Worm (Caenorhabditis elegans): Measurements from ENCODE around the gene F13H8.8.

The F13H8.8 gene

DNA sequence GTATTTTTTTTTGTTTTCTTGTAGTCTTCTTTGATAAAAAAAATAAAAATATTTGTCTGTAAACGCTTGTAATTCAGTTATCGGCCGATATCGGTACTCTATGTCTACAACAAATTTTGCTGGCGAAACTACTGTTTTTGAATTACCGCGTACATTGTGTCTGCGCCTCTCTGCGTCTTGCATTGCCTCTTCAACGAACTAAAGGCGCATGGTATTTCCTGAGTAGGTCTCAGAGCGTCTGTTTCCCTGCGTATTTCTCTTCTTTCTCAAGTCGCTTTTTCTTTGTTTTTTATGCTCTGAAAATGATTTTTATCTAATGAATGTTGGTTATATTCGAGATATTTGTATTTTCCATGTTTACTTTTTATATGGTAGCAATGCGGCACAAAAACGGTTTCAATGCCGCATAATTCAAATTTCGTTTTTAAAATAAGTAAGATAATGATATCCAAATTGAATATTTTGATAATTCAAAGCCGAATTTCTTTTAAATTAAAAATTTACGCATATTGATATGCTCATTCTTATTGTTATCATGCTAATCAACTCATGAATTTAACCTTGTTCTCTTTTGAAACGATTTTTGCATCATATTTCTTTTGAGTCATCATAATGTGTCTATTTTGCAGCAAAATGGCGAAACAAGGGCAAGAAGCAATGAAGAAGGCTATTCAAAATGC, 17.0 kb downstream of the F13H8.8 start, which contains the start of gene phb-2 (continued):
- TF ChIP-seq nhr-111 (GFP tag; optimal IDR thresholded peaks at IDR 0.05) (no peak), F10B5.3 (tag; optimal IDR thresholded peaks at IDR 0.05) (no peak), arid-1 (GFP tag; conservative IDR thresholded peaks at IDR 0.05) (no peak; the same call in 1 of the 2 replicates), ztf-7 (tag; optimal IDR thresholded peaks at IDR 0.05) (no peak), daf-12 (tag; optimal IDR thresholded peaks at IDR 0.05) (no peak), ZK546.5 (tag; optimal IDR thresholded peaks at IDR 0.05) (no peak), madf-5 (GFP tag; IDR thresholded peaks at IDR 0.05) (no peak), snpc-4 (tag; optimal IDR thresholded peaks at IDR 0.05) (no peak), dve-1 (tag; optimal IDR thresholded peaks at IDR 0.05; ENCODE audit: insufficient read depth) (peak; percentile 50), cey-2 (tag; optimal IDR thresholded peaks at IDR 0.05; ENCODE audit: borderline replicate concordance, insufficient read depth) (no peak), zip-11 (GFP tag; IDR thresholded peaks at IDR 0.05) (no peak), duxl-1 (tag; optimal IDR thresholded peaks at IDR 0.05; ENCODE audit: poor library complexity) (peak; percentile 40), T20F7.1 (GFP tag; optimal IDR thresholded peaks at IDR 0.05) (peak; percentile 67), ceh-28 (tag; optimal IDR thresholded peaks at IDR 0.05) (no peak), hmg-1.1 (GFP tag; IDR thresholded peaks at IDR 0.05) (peak; percentile 77), pqm-1 (tag; optimal IDR thresholded peaks at IDR 0.05) (no peak), mdt-29 (GFP tag; IDR thresholded peaks at IDR 0.05) (no peak), egl-43 (GFP tag; IDR thresholded peaks at IDR 0.05) (no peak), ZK337.2 (GFP tag; IDR thresholded peaks at IDR 0.05) (no peak), lim-7 (GFP tag; IDR thresholded peaks at IDR 0.05) (no peak), ctbp-1 (GFP tag; IDR thresholded peaks at IDR 0.05) (no peak), hlh-11 (tag; optimal IDR thresholded peaks at IDR 0.05) (peak; percentile 53), pha-4 (GFP tag; IDR thresholded peaks at IDR 0.05) (peak; percentile 48; the same call in 1 of the 2 replicates), pha-4 (tag; optimal IDR thresholded peaks at IDR 0.05) (peak; percentile 80), nhr-237 (tag; optimal IDR thresholded peaks at IDR 0.05) (no peak)

DNA sequence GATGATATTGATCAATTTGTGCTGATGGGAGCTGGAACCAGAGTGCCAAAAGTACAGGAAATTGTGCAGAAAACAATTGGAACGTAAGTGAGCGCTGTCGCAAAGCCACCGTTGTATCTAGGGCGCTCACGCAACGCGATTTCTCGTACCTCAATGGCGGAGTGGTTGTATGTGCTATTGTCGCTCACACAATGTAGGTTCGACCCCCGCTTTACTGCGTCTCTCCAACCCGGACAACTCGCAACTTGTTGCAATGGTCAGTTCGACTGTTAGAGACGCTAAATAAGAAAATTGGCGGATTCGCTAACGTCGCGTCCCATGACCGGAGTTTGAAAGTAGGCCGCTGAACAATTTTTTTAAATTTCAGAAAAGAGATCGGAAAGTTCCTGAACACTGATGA, 19.4 kb downstream of the F13H8.8 start:
- no peak for TF ChIP-seq gei-8 (GFP tag; optimal IDR thresholded peaks at IDR 0.05)
- no peak for TF ChIP-seq zip-2 (tag; optimal IDR thresholded peaks at IDR 0.05)
- TF ChIP-seq lsy-2 (tag; optimal IDR thresholded peaks at IDR 0.05) = peak in 1 of 2 experiments; percentile 35
- TF ChIP-seq spr-3 (GFP tag; optimal IDR thresholded peaks at IDR 0.05) = peak; percentile 9
- peak; percentile 70 for TF ChIP-seq lim-7 (GFP tag; IDR thresholded peaks at IDR 0.05)
- TF ChIP-seq lir-3 (tag; optimal IDR thresholded peaks at IDR 0.05) = peak; percentile 77
- peak; percentile 51 for TF ChIP-seq mep-1 (tag; optimal IDR thresholded peaks at IDR 0.05)
- no peak for TF ChIP-seq fkh-10 (GFP tag; optimal IDR thresholded peaks at IDR 0.05)
- TF ChIP-seq F49E8.2 (tag; optimal IDR thresholded peaks at IDR 0.05; ENCODE audit: borderline replicate concordance) = peak; percentile 46
- TF ChIP-seq madf-9 (GFP tag; conservative IDR thresholded peaks at IDR 0.05) = no peak
- TF ChIP-seq nhr-25 (tag; optimal IDR thresholded peaks at IDR 0.05; ENCODE audit: borderline replicate concordance, insufficient read depth) = no peak
- no peak for TF ChIP-seq unc-39 (tag; optimal IDR thresholded peaks at IDR 0.05)
- no peak for TF ChIP-seq aly-2 (tag; optimal IDR thresholded peaks at IDR 0.05)
- TF ChIP-seq ztf-7 (tag; optimal IDR thresholded peaks at IDR 0.05) = no peak
- TF ChIP-seq lin-1 (GFP tag; IDR thresholded peaks at IDR 0.05) = peak; percentile 76
- peak; percentile 31 for TF ChIP-seq rbr-2 (tag; optimal IDR thresholded peaks at IDR 0.05)
- peak; percentile 30 for TF ChIP-seq nhr-48 (tag; optimal IDR thresholded peaks at IDR 0.05)
- peak; percentile 22; the same call in 1 of the 2 replicates for TF ChIP-seq daf-19 (GFP tag; conservative IDR thresholded peaks at IDR 0.05)
- TF ChIP-seq lin-39 (tag; optimal IDR thresholded peaks at IDR 0.05) = no peak
- no peak; the same call in 1 of the 2 replicates for TF ChIP-seq vab-7 (GFP tag; IDR thresholded peaks at IDR 0.05)
- peak; percentile 77; the same call in 1 of the 2 replicates for TF ChIP-seq D1046.2 (GFP tag; IDR thresholded peaks at IDR 0.05)
- peak; percentile 3 for TF ChIP-seq nhr-28 (tag; optimal IDR thresholded peaks at IDR 0.05)
- no peak for TF ChIP-seq ces-1 (GFP tag; optimal IDR thresholded peaks at IDR 0.05)
- TF ChIP-seq ZK337.2 (GFP tag; IDR thresholded peaks at IDR 0.05) = 0 out of 2 replicates have a peak, but pooled peaks have one; percentile 25
- TF ChIP-seq nhr-41 (GFP tag; IDR thresholded peaks at IDR 0.05) = 0 out of 2 replicates have a peak, but pooled peaks have one; percentile 16
- TF ChIP-seq Y105C5A.15 (GFP tag; IDR thresholded peaks at IDR 0.05) = peak; percentile 21; the same call in 1 of the 2 replicates
- peak in 1 of 2 experiments; percentile 69; a peak in 1 of 4 replicates for TF ChIP-seq madf-5 (GFP tag; IDR thresholded peaks at IDR 0.05)
- TF ChIP-seq nhr-111 (GFP tag; optimal IDR thresholded peaks at IDR 0.05) = peak; percentile 10
- no peak for TF ChIP-seq ztf-11 (tag; optimal IDR thresholded peaks at IDR 0.05)

All from whole organism, L4 larva.